Fruit fly (Drosophila melanogaster) whole organism, embryonic: ENCODE measurements around the gene Taf2.

Experiments used
- C15 ChIP-seq: fragments of 200-800 bp; sonication (Bioruptor generic); IDR thresholded peaks from 3 replicates; pipeline ENCODE4 v1.3.6; 2022; ENCODE audit warnings: missing biosample characterization, missing genetic modification characterization
- CG10267 ChIP-seq: fragments of 200-800 bp; sonication (Bioruptor generic); optimal IDR thresholded peaks from 2 replicates; lab custom pipeline; 2018; ENCODE audit warnings: missing biosample characterization, mild to moderate bottlenecking, missing genetic modification characterization, moderate library complexity
- CG11247 ChIP-seq: fragments of 200-800 bp; sonication (Bioruptor generic); IDR thresholded peaks from 2 replicates; pipeline ENCODE4 v1.3.6; 2022; ENCODE audit warnings: missing biosample characterization, missing genetic modification characterization
- CG1233 ChIP-seq: fragments of 200-800 bp; sonication (Bioruptor generic); optimal IDR thresholded peaks from 4 replicates; lab custom pipeline; 2018; ENCODE audit warnings: missing biosample characterization, mild to moderate bottlenecking, missing genetic modification characterization
- CG13424 ChIP-seq: fragments of 200-800 bp; sonication (Bioruptor generic); optimal IDR thresholded peaks from 2 replicates; lab custom pipeline; 2019; ENCODE audit warnings: missing biosample characterization, mild to moderate bottlenecking, missing genetic modification characterization, moderate library complexity
- CG14050 ChIP-seq: fragments of 200-800 bp; sonication (Bioruptor generic); IDR thresholded peaks from 3 replicates; pipeline ENCODE4 v1.3.6; 2022; ENCODE audit warnings: missing biosample characterization, missing genetic modification characterization
- CG14710 ChIP-seq: fragments of 200-800 bp; sonication (Bioruptor generic); optimal IDR thresholded peaks from 3 replicates; lab custom pipeline; 2019; ENCODE audit warnings: missing biosample characterization, mild to moderate bottlenecking, missing genetic modification characterization, moderate library complexity
- CG15696 ChIP-seq: fragments of 200-800 bp; sonication (Bioruptor generic); optimal IDR thresholded peaks from 2 replicates; lab custom pipeline; 2019; ENCODE audit warnings: missing biosample characterization, mild to moderate bottlenecking, missing genetic modification characterization, moderate library complexity
- CG2875 ChIP-seq: fragments of 200-800 bp; sonication (Bioruptor generic); optimal IDR thresholded peaks from 2 replicates; lab custom pipeline; 2017; ENCODE audit warnings: missing biosample characterization, mild to moderate bottlenecking, missing genetic modification characterization, missing genetic modification reagents
- CG30020 ChIP-seq: fragments of 200-800 bp; optimal IDR thresholded peaks from 2 replicates; lab custom pipeline; 2019; ENCODE audit warnings: missing biosample characterization, mild to moderate bottlenecking, missing genetic modification characterization, moderate library complexity
- CG3407 ChIP-seq: fragments of 200-800 bp; sonication (Bioruptor generic); optimal IDR thresholded peaks from 2 replicates; lab custom pipeline; 2018; ENCODE audit warnings: missing biosample characterization, mild to moderate bottlenecking, missing genetic modification characterization
- CG34376 ChIP-seq: fragments of 200-800 bp; sonication (Bioruptor generic); optimal IDR thresholded peaks from 2 replicates; lab custom pipeline; 2018; ENCODE audit warnings: missing biosample characterization, mild to moderate bottlenecking, missing genetic modification characterization
- CG3838 ChIP-seq: fragments of 200-800 bp; sonication (Bioruptor generic); optimal IDR thresholded peaks from 3 replicates; lab custom pipeline; 2016; ENCODE audit warnings: missing biosample characterization, missing genetic modification characterization
- CG3847 ChIP-seq: fragments of 200-800 bp; sonication (Bioruptor generic); IDR thresholded peaks from 2 replicates; pipeline ENCODE4 v1.3.6; 2022; ENCODE audit warnings: missing biosample characterization, missing genetic modification characterization
- CG4328 ChIP-seq: fragments of 200-800 bp; sonication (Bioruptor generic); optimal IDR thresholded peaks from 3 replicates; lab custom pipeline; 2017; ENCODE audit warnings: missing biosample characterization, missing genetic modification reagents, missing genetic modification characterization
- CG5953 ChIP-seq: fragments of 200-800 bp; sonication (Bioruptor generic); IDR thresholded peaks from 2 replicates; pipeline ENCODE4 v1.3.6; 2022; ENCODE audit warnings: missing biosample characterization, missing genetic modification characterization
- CG7372 ChIP-seq: fragments of 200-800 bp; sonication (Bioruptor generic); IDR thresholded peaks from 2 replicates; pipeline ENCODE4 v1.3.6; 2022; ENCODE audit warnings: missing biosample characterization, missing genetic modification characterization
- CG7928 ChIP-seq: fragments of 200-800 bp; sonication (Bioruptor generic); optimal IDR thresholded peaks from 2 replicates; lab custom pipeline; 2017; ENCODE audit warnings: missing biosample characterization, mild to moderate bottlenecking, missing genetic modification characterization
- CG8281 ChIP-seq: fragments of 200-800 bp; sonication (Bioruptor generic); optimal IDR thresholded peaks from 2 replicates; lab custom pipeline; 2018; ENCODE audit warnings: missing biosample characterization, mild to moderate bottlenecking, missing genetic modification characterization, moderate library complexity
- CTCF ChIP-seq: fragments of 200-800 bp; sonication (Bioruptor generic); optimal IDR thresholded peaks from 2 replicates; lab custom pipeline; 2017; ENCODE audit warnings: missing biosample characterization, mild to moderate bottlenecking, missing genetic modification characterization, moderate library complexity
- Camta ChIP-seq: fragments of 200-800 bp; sonication (Bioruptor generic); optimal IDR thresholded peaks from 2 replicates; lab custom pipeline; 2016; ENCODE audit warnings: missing biosample characterization, missing genetic modification characterization
- Deaf1 ChIP-seq: fragments of 200-800 bp; optimal IDR thresholded peaks from 3 replicates; lab custom pipeline; 2019; ENCODE audit warnings: missing biosample characterization, mild to moderate bottlenecking, missing genetic modification characterization, moderate library complexity
- Dip3 ChIP-seq: fragments of 200-800 bp; sonication (Bioruptor generic); optimal IDR thresholded peaks from 3 replicates; lab custom pipeline; 2016; ENCODE audit warnings: missing biosample characterization, missing genetic modification characterization
- E2f2 ChIP-seq: fragments of 200-800 bp; sonication (Bioruptor generic); IDR thresholded peaks from 2 replicates; pipeline ENCODE4 v1.3.6; 2022; ENCODE audit warnings: missing biosample characterization, missing genetic modification characterization
- Ets65A ChIP-seq: fragments of 200-800 bp; sonication (Bioruptor generic); peaks from one replicate; lab custom pipeline; 2016; ENCODE audit warnings: missing biosample characterization, missing genetic modification characterization
- HHEX ChIP-seq: fragments of 200-800 bp; sonication (Bioruptor generic); optimal IDR thresholded peaks from 3 replicates; lab custom pipeline; 2017; ENCODE audit warnings: missing biosample characterization, mild to moderate bottlenecking, missing genetic modification characterization, missing genetic modification reagents
- Hr39 ChIP-seq: fragments of >200 bp; optimal IDR thresholded peaks from 2 replicates; lab custom pipeline; 2017
- Lpt ChIP-seq: fragments of >200 bp; optimal IDR thresholded peaks from 2 replicates; lab custom pipeline; 2018; ENCODE audit warnings: missing biosample characterization, missing genetic modification characterization
- MBD-R2 ChIP-seq: fragments of 200-800 bp; sonication (Bioruptor generic); IDR thresholded peaks from 2 replicates; pipeline ENCODE4 v1.3.6; 2022; ENCODE audit warnings: missing biosample characterization, missing genetic modification characterization
- Mad ChIP-seq: fragments of 200-800 bp; sonication (Bioruptor generic); optimal IDR thresholded peaks from 2 replicates; lab custom pipeline; 2016; ENCODE audit warnings: missing biosample characterization, missing genetic modification characterization
- Neu2 ChIP-seq: fragments of 200-800 bp; sonication (Bioruptor generic); optimal IDR thresholded peaks from 3 replicates; lab custom pipeline; 2016; ENCODE audit warnings: missing biosample characterization, missing genetic modification characterization, borderline replicate concordance
- ab ChIP-seq: fragments of 200-800 bp; sonication (Bioruptor generic); optimal IDR thresholded peaks from 2 replicates; lab custom pipeline; 2016; ENCODE audit warnings: missing biosample characterization, missing genetic modification characterization
- bowl ChIP-seq: fragments of 200-800 bp; sonication (Bioruptor generic); IDR thresholded peaks from 2 replicates; pipeline ENCODE4 v1.3.6; 2022; ENCODE audit warnings: missing biosample characterization, missing genetic modification characterization
- chif ChIP-seq, 2 experiments: fragments of 200-800 bp; sonication (Bioruptor generic); optimal IDR thresholded peaks; 3 replicates each; lab custom pipeline; 2016; ENCODE audit warnings: missing biosample characterization in 2 of 2, missing genetic modification characterization in 2 of 2
- danr ChIP-seq: fragments of 200-800 bp; sonication (Bioruptor generic); IDR thresholded peaks from 2 replicates; pipeline ENCODE4 v1.3.6; 2022; ENCODE audit warnings: missing biosample characterization, missing genetic modification characterization
- exex ChIP-seq: fragments of 200-800 bp; sonication (Bioruptor generic); optimal IDR thresholded peaks from 4 replicates; lab custom pipeline; 2018; ENCODE audit warnings: missing biosample characterization, mild to moderate bottlenecking, missing genetic modification characterization, moderate library complexity
- gcm2 ChIP-seq: fragments of 200-800 bp; sonication (Bioruptor generic); optimal IDR thresholded peaks from 2 replicates; lab custom pipeline; 2016; ENCODE audit warnings: missing biosample characterization, missing genetic modification characterization
- grau ChIP-seq: fragments of 200-800 bp; optimal IDR thresholded peaks from 3 replicates; lab custom pipeline; 2019; ENCODE audit warnings: missing biosample characterization, mild to moderate bottlenecking, missing genetic modification characterization, moderate library complexity
- gro ChIP-seq: fragments of 200-800 bp; sonication (Bioruptor generic); optimal IDR thresholded peaks from 2 replicates; lab custom pipeline; 2016; ENCODE audit warnings: missing biosample characterization, missing genetic modification characterization
- gsb-n ChIP-seq: fragments of 200-800 bp; sonication (Bioruptor generic); optimal IDR thresholded peaks from 3 replicates; lab custom pipeline; 2018; ENCODE audit warnings: missing biosample characterization, mild to moderate bottlenecking, missing genetic modification characterization
- ind ChIP-seq: fragments of 200-800 bp; sonication (Bioruptor generic); optimal IDR thresholded peaks from 3 replicates; lab custom pipeline; 2016; ENCODE audit warnings: missing biosample characterization, missing genetic modification characterization
- jumu ChIP-seq: fragments of 200-800 bp; sonication (Bioruptor generic); optimal IDR thresholded peaks from 3 replicates; lab custom pipeline; 2016; ENCODE audit warnings: missing biosample characterization, missing genetic modification characterization
- kni ChIP-seq: fragments of 200-800 bp; sonication (Bioruptor generic); optimal IDR thresholded peaks from 3 replicates; lab custom pipeline; 2017; ENCODE audit warnings: mild to moderate bottlenecking, missing biosample characterization, missing genetic modification reagents, missing genetic modification characterization
- peb ChIP-seq: fragments of 200-800 bp; sonication (Bioruptor generic); IDR thresholded peaks from 2 replicates; pipeline ENCODE4 v1.3.6; 2022; ENCODE audit warnings: missing biosample characterization, missing genetic modification characterization
- psq ChIP-seq: fragments of 200-800 bp; sonication (Bioruptor generic); optimal IDR thresholded peaks from 2 replicates; lab custom pipeline; 2017; ENCODE audit warnings: missing biosample characterization, missing genetic modification characterization
- pzg ChIP-seq: fragments of 200-800 bp; sonication (Bioruptor generic); optimal IDR thresholded peaks from 3 replicates; lab custom pipeline; 2018; ENCODE audit warnings: missing biosample characterization, mild to moderate bottlenecking, missing genetic modification characterization, moderate library complexity
- ranshi ChIP-seq: fragments of 200-800 bp; sonication (Bioruptor generic); IDR thresholded peaks from 2 replicates; pipeline ENCODE4 v1.3.6; 2022; ENCODE audit warnings: missing biosample characterization, missing genetic modification characterization
- sd ChIP-seq: fragments of 200-800 bp; sonication (Bioruptor generic); optimal IDR thresholded peaks from 3 replicates; lab custom pipeline; 2018; ENCODE audit warnings: missing biosample characterization, mild to moderate bottlenecking, missing genetic modification characterization, moderate library complexity
- twi ChIP-seq: fragments of 200-800 bp; optimal IDR thresholded peaks from 2 replicates; lab custom pipeline; 2019; ENCODE audit warnings: missing biosample characterization, mild to moderate bottlenecking, missing genetic modification characterization, moderate library complexity
- tx ChIP-seq: fragments of 200-800 bp; sonication (Bioruptor generic); optimal IDR thresholded peaks from 2 replicates; lab custom pipeline; 2016; ENCODE audit warnings: missing biosample characterization, missing genetic modification characterization
- zen ChIP-seq: fragments of 200-800 bp; sonication (Bioruptor generic); optimal IDR thresholded peaks from 3 replicates; lab custom pipeline; 2018; ENCODE audit warnings: missing biosample characterization, mild to moderate bottlenecking, missing genetic modification characterization, moderate library complexity

Gene Taf2

dm6 chr3L:9856430-9857218 lies 31.9 kb downstream of the Taf2 start (continued):
- 0 out of 2 replicates have a peak, but pooled peaks have one; percentile 9 for TF ChIP-seq MBD-R2 (GFP tag; lab: Robert Waterston, UW)
- TF ChIP-seq pzg (GFP tag; lab: Kevin White, UChicago): no peak
- no peak for TF ChIP-seq C15 (GFP tag; lab: Robert Waterston, UW)
- no peak for TF ChIP-seq Hr39 (lab: Kevin White, UChicago)
- peak; percentile 94 for TF ChIP-seq gsb-n (tag; lab: Kevin White, UChicago)
- no peak for TF ChIP-seq Ets65A (GFP tag; lab: Kevin White, UChicago)
- TF ChIP-seq CG2875: peak; percentile 78
- TF ChIP-seq CG14710 (tag; lab: Kevin White, UChicago): peak; percentile 90
- no peak for TF ChIP-seq jumu (GFP tag; lab: Kevin White, UChicago)
- no peak for TF ChIP-seq gro (GFP tag; lab: Kevin White, UChicago)
- no peak for TF ChIP-seq sd (tag; lab: Kevin White, UChicago)
- TF ChIP-seq Deaf1 (tag; lab: Kevin White, UChicago): peak; percentile 68
- peak; percentile 60 for TF ChIP-seq CG3847 (GFP tag; lab: Robert Waterston, UW)
- peak; percentile 81 for TF ChIP-seq ranshi (GFP tag; lab: Robert Waterston, UW)
- peak; percentile 24 to 54 for TF ChIP-seq chif (GFP tag; optimal IDR thresholded peaks at IDR 0.05; lab: Kevin White, UChicago)
- TF ChIP-seq danr (GFP tag; lab: Robert Waterston, UW): peak; percentile 80
- no peak for TF ChIP-seq CG34376 (GFP tag; lab: Kevin White, UChicago)
- peak; percentile 86 for TF ChIP-seq grau (tag; lab: Kevin White, UChicago)
- peak; percentile 86 for TF ChIP-seq CG13424
- TF ChIP-seq CTCF (GFP tag; lab: Kevin White, UChicago): no peak
- no peak for TF ChIP-seq Neu2 (GFP tag; lab: Kevin White, UChicago)
- TF ChIP-seq ab: no peak
- peak; percentile 80 for TF ChIP-seq peb (GFP tag; lab: Robert Waterston, UW)
- peak; percentile 95 for TF ChIP-seq zen
- TF ChIP-seq CG30020: peak; percentile 9
- no peak for TF ChIP-seq twi
- TF ChIP-seq E2f2 (GFP tag; lab: Robert Waterston, UW): peak; percentile 37
- peak; percentile 68; the same call in 1 of the 2 replicates for TF ChIP-seq CG11247 (GFP tag; lab: Robert Waterston, UW)
- TF ChIP-seq Camta: no peak
- no peak for TF ChIP-seq bowl
- peak; percentile 84 for TF ChIP-seq CG10267 (tag; lab: Kevin White, UChicago)
- no peak for TF ChIP-seq gcm2 (GFP tag; lab: Kevin White, UChicago)
- no peak for TF ChIP-seq tx (GFP tag; lab: Kevin White, UChicago)
- peak; percentile 40 for TF ChIP-seq CG4328 (GFP tag; lab: Kevin White, UChicago)
- TF ChIP-seq exex (tag; lab: Kevin White, UChicago): peak; percentile 18
- peak; percentile 51 for TF ChIP-seq CG8281
- TF ChIP-seq CG7928 (GFP tag; lab: Kevin White, UChicago): no peak
- peak; percentile 70 for TF ChIP-seq psq (GFP tag; lab: Kevin White, UChicago)
- peak; percentile 39; the same call in 1 of the 3 replicates for TF ChIP-seq CG14050 (GFP tag; lab: Robert Waterston, UW)
- TF ChIP-seq CG3838 (GFP tag; lab: Kevin White, UChicago): no peak
- peak; percentile 62 for TF ChIP-seq CG7372 (GFP tag; lab: Robert Waterston, UW)
- TF ChIP-seq Mad (GFP tag; lab: Kevin White, UChicago): no peak
- TF ChIP-seq Lpt (GFP tag; lab: Kevin White, UChicago): no peak
- TF ChIP-seq Dip3: no peak
- TF ChIP-seq CG3407 (GFP tag; lab: Kevin White, UChicago): peak; percentile 82
- peak; percentile 57 for TF ChIP-seq ind (GFP tag; lab: Kevin White, UChicago)
- peak; percentile 67 for TF ChIP-seq HHEX (GFP tag; lab: Kevin White, UChicago)
- TF ChIP-seq kni (GFP tag; lab: Kevin White, UChicago): no peak
- TF ChIP-seq CG1233 (GFP tag; lab: Kevin White, UChicago): peak; percentile 82
- TF ChIP-seq CG5953 (GFP tag; lab: Robert Waterston, UW): 0 out of 2 replicates have a peak, but pooled peaks have one; percentile 35
- peak; percentile 92 for TF ChIP-seq CG15696 (tag; lab: Kevin White, UChicago)
